Worm (Caenorhabditis elegans) whole organism, L1 larva: ENCODE results near the gene msp-78.
A peak's percentile ranks its signal among the peaks of the same experiment; 100 is the strongest.

ENCODE experiments used
- C16A3.4 ChIP-seq: fragments of 150-350 bp; optimal IDR thresholded peaks from 2 replicates; lab custom pipeline; 2014; ENCODE audit warnings: missing biosample characterization, missing genetic modification characterization
- F16B12.6 ChIP-seq: fragments of 150-350 bp; optimal IDR thresholded peaks from 2 replicates; lab custom pipeline; 2014; ENCODE audit warnings: missing biosample characterization, missing genetic modification characterization
- alr-1 ChIP-seq: fragments of 200-800 bp; sonication (Bioruptor generic); optimal IDR thresholded peaks from 2 replicates; lab custom pipeline; 2018; ENCODE audit warnings: borderline replicate concordance, mild to moderate bottlenecking, missing genetic modification characterization, missing compliant biosample characterization
- blmp-1 ChIP-seq: fragments of 150-350 bp; optimal IDR thresholded peaks from 2 replicates; lab custom pipeline; 2014; ENCODE audit warnings: missing biosample characterization, missing genetic modification characterization
- ceh-8 ChIP-seq: fragments of 200-800 bp; sonication (Bioruptor generic); optimal IDR thresholded peaks from 2 replicates; lab custom pipeline; 2018; ENCODE audit warnings: mild to moderate bottlenecking, missing genetic modification characterization, moderate library complexity, missing compliant biosample characterization
- ceh-88 ChIP-seq: fragments of 200-800 bp; sonication (Bioruptor generic); IDR thresholded peaks from 2 replicates; pipeline ENCODE4 v1.3.6; 2022; ENCODE audit warnings: missing genetic modification characterization, missing compliant biosample characterization
- ceh-90 ChIP-seq: sonication (generic microtip); optimal IDR thresholded peaks from 2 replicates; lab custom pipeline; 2016; ENCODE audit warnings: missing genetic modification characterization, missing compliant biosample characterization
- ces-1 ChIP-seq: fragments of 150-350 bp; optimal IDR thresholded peaks from 2 replicates; lab custom pipeline; 2014; ENCODE audit warnings: missing biosample characterization, missing genetic modification reagents, missing genetic modification characterization
- dsc-1 ChIP-seq: sonication (generic microtip); optimal IDR thresholded peaks from 2 replicates; lab custom pipeline; 2016; ENCODE audit warnings: mild to moderate bottlenecking, missing genetic modification characterization, missing compliant biosample characterization
- efl-1 ChIP-seq, 4 experiments: fragments of 150-350 bp; optimal IDR thresholded peaks in 3 of 4; peaks in 1 of 4; 1 replicate in 1 of 4; 2 replicates in 3 of 4; lab custom pipeline; 2014; ENCODE audit warnings: missing biosample characterization in 2 of 4, missing genetic modification characterization in 2 of 4, missing genetic modification reagents in 2 of 4
- efl-3 ChIP-seq: fragments of 200-800 bp; sonication (Bioruptor generic); optimal IDR thresholded peaks from 2 replicates; lab custom pipeline; 2018; ENCODE audit warnings: mild to moderate bottlenecking, missing genetic modification characterization, missing compliant biosample characterization
- egl-13 ChIP-seq: sonication (generic microtip); optimal IDR thresholded peaks from 2 replicates; lab custom pipeline; 2016; ENCODE audit warnings: missing genotype, missing genetic modification reagents, missing genetic modification characterization, missing compliant biosample characterization
- egl-27 ChIP-seq, 2 experiments: fragments of 150-350 bp in 1 of 2; sonication (generic microtip); optimal IDR thresholded peaks; 3 replicates each; lab custom pipeline; 2017 to 2018; ENCODE audit warnings: missing biosample characterization in 2 of 2, missing genetic modification characterization in 2 of 2, missing genetic modification reagents in 2 of 2
- elt-2 ChIP-seq: sonication (generic microtip); optimal IDR thresholded peaks from 2 replicates; lab custom pipeline; 2016; ENCODE audit warnings: missing genetic modification characterization, mild to moderate bottlenecking, inconsistent platforms, missing compliant biosample characterization, missing genetic modification reagents
- elt-3 ChIP-seq, 6 experiments: fragments of 150-350 bp in 1 of 6; sonication (generic microtip); optimal IDR thresholded peaks; 2 replicates each; lab custom pipeline; 2017 to 2018; ENCODE audit warnings: missing biosample characterization in 6 of 6, missing genetic modification characterization in 6 of 6, inconsistent platforms in 1 of 6
- fkh-4 ChIP-seq: sonication (generic microtip); optimal IDR thresholded peaks from 2 replicates; lab custom pipeline; 2016; ENCODE audit warnings: missing compliant biosample characterization, missing genetic modification characterization, borderline replicate concordance
- fkh-8 ChIP-seq: sonication (generic microtip); optimal IDR thresholded peaks from 2 replicates; lab custom pipeline; 2016; ENCODE audit warnings: mild to moderate bottlenecking, missing genetic modification characterization, missing compliant biosample characterization
- grh-1 ChIP-seq: fragments of 200-800 bp; sonication (Bioruptor generic); IDR thresholded peaks from 2 replicates; pipeline ENCODE4 v1.3.6; 2022; ENCODE audit warnings: missing genetic modification reagents, missing genetic modification characterization, missing compliant biosample characterization
- isw-1 ChIP-seq: fragments of 200-800 bp; sonication (Bioruptor generic); IDR thresholded peaks from 2 replicates; pipeline ENCODE4 v1.3.6; 2022; ENCODE audit warnings: missing genetic modification characterization, missing compliant biosample characterization
- jun-1 ChIP-seq: fragments of 150-350 bp; optimal IDR thresholded peaks from 2 replicates; lab custom pipeline; 2014; ENCODE audit warnings: missing biosample characterization, missing genetic modification reagents, missing genetic modification characterization
- lin-14 ChIP-seq: fragments of 200-800 bp; sonication (Bioruptor generic); optimal IDR thresholded peaks from 2 replicates; lab custom pipeline; 2018; ENCODE audit warnings: mild to moderate bottlenecking, missing genetic modification characterization, moderate library complexity, missing compliant biosample characterization
- lin-39 ChIP-seq: fragments of 150-350 bp; optimal IDR thresholded peaks from 2 replicates; lab custom pipeline; 2014; ENCODE audit warnings: missing biosample characterization, missing genetic modification reagents, missing genetic modification characterization
- lir-3 ChIP-seq: sonication (generic microtip); optimal IDR thresholded peaks from 2 replicates; lab custom pipeline; 2016; ENCODE audit warnings: mild to moderate bottlenecking, missing genetic modification characterization, moderate library complexity, missing compliant biosample characterization; ENCODE audit not compliant: poor library complexity
- lsy-2 ChIP-seq, 2 experiments: fragments of 150-350 bp; optimal IDR thresholded peaks; 2 replicates each; lab custom pipeline; 2014; ENCODE audit warnings: missing biosample characterization in 2 of 2, missing genetic modification characterization in 2 of 2
- mdl-1 ChIP-seq, 2 experiments: fragments of 150-350 bp; optimal IDR thresholded peaks; 2 replicates each; lab custom pipeline; 2014 to 2017; ENCODE audit warnings: missing biosample characterization in 2 of 2, missing genetic modification characterization in 2 of 2, inconsistent platforms in 1 of 2
- mef-2 ChIP-seq: fragments of 150-350 bp; optimal IDR thresholded peaks from 2 replicates; lab custom pipeline; 2014; ENCODE audit warnings: missing biosample characterization, missing genetic modification characterization
- nhr-11 ChIP-seq: fragments of 150-350 bp; optimal IDR thresholded peaks from 2 replicates; lab custom pipeline; 2014; ENCODE audit warnings: missing biosample characterization, missing genetic modification characterization
- nhr-12 ChIP-seq: sonication (generic microtip); optimal IDR thresholded peaks from 2 replicates; lab custom pipeline; 2017; ENCODE audit warnings: missing biosample characterization, missing genetic modification characterization
- nhr-19 ChIP-seq: fragments of 200-800 bp; sonication (Bioruptor generic); conservative IDR thresholded peaks from 2 replicates; pipeline ENCODE4 v1.3.6; 2022; ENCODE audit warnings: missing genetic modification characterization, missing compliant biosample characterization
- nhr-20 ChIP-seq: sonication (generic microtip); optimal IDR thresholded peaks from 2 replicates; lab custom pipeline; 2016; ENCODE audit warnings: mild to moderate bottlenecking, missing genetic modification characterization, missing compliant biosample characterization
- nhr-28 ChIP-seq: fragments of 150-350 bp; optimal IDR thresholded peaks from 2 replicates; lab custom pipeline; 2014; ENCODE audit warnings: missing biosample characterization, missing genetic modification characterization
- nhr-47 ChIP-seq: sonication (generic microtip); optimal IDR thresholded peaks from 2 replicates; lab custom pipeline; 2016; ENCODE audit warnings: mild to moderate bottlenecking, missing genetic modification characterization, moderate library complexity, missing compliant biosample characterization
- nhr-84 ChIP-seq: sonication (generic microtip); optimal IDR thresholded peaks from 2 replicates; lab custom pipeline; 2017; ENCODE audit warnings: missing biosample characterization, missing genetic modification characterization
- nhr-85 ChIP-seq: sonication (generic microtip); peaks from one replicate; lab custom pipeline; 2016; ENCODE audit warnings: missing genetic modification characterization, inconsistent platforms, missing compliant biosample characterization
- nhr-90 ChIP-seq: sonication (generic microtip); optimal IDR thresholded peaks from 2 replicates; lab custom pipeline; 2016; ENCODE audit warnings: mild to moderate bottlenecking, missing genetic modification characterization, missing compliant biosample characterization; ENCODE audit not compliant: poor library complexity
- pax-3 ChIP-seq: fragments of 200-800 bp; sonication (Bioruptor generic); optimal IDR thresholded peaks from 2 replicates; lab custom pipeline; 2018; ENCODE audit warnings: mild to moderate bottlenecking, missing genetic modification characterization, moderate library complexity, missing compliant biosample characterization
- pqm-1 ChIP-seq: sonication (generic microtip); optimal IDR thresholded peaks from 3 replicates; lab custom pipeline; 2017; ENCODE audit warnings: missing biosample characterization, missing genetic modification characterization
- rnt-1 ChIP-seq: sonication (generic microtip); optimal IDR thresholded peaks from 2 replicates; lab custom pipeline; 2016; ENCODE audit warnings: mild to moderate bottlenecking, missing genetic modification characterization, moderate library complexity, missing compliant biosample characterization
- skn-1 ChIP-seq: fragments of 150-350 bp; optimal IDR thresholded peaks from 2 replicates; lab custom pipeline; 2014; ENCODE audit warnings: missing biosample characterization, missing genetic modification characterization
- sox-4 ChIP-seq: sonication (generic microtip); optimal IDR thresholded peaks from 2 replicates; lab custom pipeline; 2016; ENCODE audit warnings: missing genetic modification characterization, missing compliant biosample characterization
- sptf-1 ChIP-seq: fragments of 150-350 bp; optimal IDR thresholded peaks from 2 replicates; lab custom pipeline; 2014; ENCODE audit warnings: missing biosample characterization, missing genetic modification characterization
- sup-37 ChIP-seq: fragments of 200-800 bp; sonication (Bioruptor generic); optimal IDR thresholded peaks from 2 replicates; lab custom pipeline; 2018; ENCODE audit warnings: mild to moderate bottlenecking, missing genetic modification characterization, missing compliant biosample characterization
- swsn-7 ChIP-seq: sonication (generic microtip); optimal IDR thresholded peaks from 2 replicates; lab custom pipeline; 2016; ENCODE audit warnings: missing genetic modification characterization, missing compliant biosample characterization
- tlp-1 ChIP-seq: fragments of 150-350 bp; optimal IDR thresholded peaks from 2 replicates; lab custom pipeline; 2014; ENCODE audit warnings: missing biosample characterization, missing genetic modification characterization
- unc-62 ChIP-seq: fragments of 150-350 bp; optimal IDR thresholded peaks from 2 replicates; lab custom pipeline; 2014; ENCODE audit warnings: missing biosample characterization, missing genetic modification reagents, missing genetic modification characterization
- vab-15 ChIP-seq: sonication (generic microtip); optimal IDR thresholded peaks from 2 replicates; lab custom pipeline; 2017; ENCODE audit warnings: missing genotype, mild to moderate bottlenecking, missing genetic modification characterization, missing compliant biosample characterization
- zag-1 ChIP-seq: fragments of 150-350 bp; optimal IDR thresholded peaks from 2 replicates; lab custom pipeline; 2014; ENCODE audit warnings: missing biosample characterization, missing genetic modification characterization
- zip-4 ChIP-seq: fragments of 200-800 bp; sonication (Bioruptor generic); optimal IDR thresholded peaks from 2 replicates; lab custom pipeline; 2018; ENCODE audit warnings: mild to moderate bottlenecking, missing genetic modification characterization, moderate library complexity, missing compliant biosample characterization
- ztf-11 ChIP-seq, 2 experiments: sonication (generic microtip); optimal IDR thresholded peaks; 2 replicates each; lab custom pipeline; 2016 to 2017; ENCODE audit warnings: missing genetic modification characterization in 2 of 2, missing biosample characterization in 1 of 2, missing compliant biosample characterization in 1 of 2
- ztf-4 ChIP-seq: fragments of 150-350 bp; optimal IDR thresholded peaks from 2 replicates; lab custom pipeline; 2014; ENCODE audit warnings: missing biosample characterization, missing genetic modification characterization

The msp-78 gene

ce11 chrIV:9797304-9798003 is 27.6 kb downstream of the msp-78 start, which contains the start of gene T13F2.2 (continued):
- TF ChIP-seq egl-13 (tag; lab: Kevin White, UChicago) (no peak), ceh-8 (GFP tag; lab: Kevin White, UChicago) (no peak), alr-1 (tag; lab: Kevin White, UChicago) (no peak), elt-2 (tag; lab: Kevin White, UChicago) (peak; percentile 63), efl-3 (no peak), fkh-8 (no peak), nhr-47 (no peak), nhr-19 (GFP tag; lab: Robert Waterston, UW) (no peak), elt-3 (tag; optimal IDR thresholded peaks at IDR 0.05; lab: Kevin White, UChicago) (no peak), egl-27 (tag; optimal IDR thresholded peaks at IDR 0.05; lab: Kevin White, UChicago) (no peak), fkh-4 (peak; percentile 34), C16A3.4 (tag; lab: Kevin White, UChicago) (no peak), zip-4 (GFP tag; lab: Kevin White, UChicago) (no peak), ztf-11 (tag; optimal IDR thresholded peaks at IDR 0.05; lab: Kevin White, UChicago) (peak in 1 of 2 experiments; percentile 22), pqm-1 (tag; lab: Kevin White, UChicago) (no peak), mdl-1 (tag; optimal IDR thresholded peaks at IDR 0.05; lab: Kevin White, UChicago) (no peak), rnt-1 (peak; percentile 65), nhr-20 (tag; lab: Kevin White, UChicago) (no peak), tlp-1 (tag; lab: Kevin White, UChicago) (peak; percentile 44), sup-37 (GFP tag; lab: Kevin White, UChicago) (no peak), blmp-1 (tag; lab: Kevin White, UChicago) (no peak), lir-3 (peak; percentile 63), nhr-11 (tag; lab: Kevin White, UChicago) (no peak), nhr-85 (no peak), mef-2 (tag; lab: Kevin White, UChicago) (no peak), swsn-7 (tag; lab: Kevin White, UChicago) (no peak), sox-4 (no peak), F16B12.6 (no peak), unc-62 (GFP tag; lab: Kevin White, UChicago) (no peak), pax-3 (tag; lab: Kevin White, UChicago) (no peak), lin-39 (tag; lab: Kevin White, UChicago) (no peak), vab-15 (tag; lab: Kevin White, UChicago) (no peak), efl-1 (optimal IDR thresholded peaks at IDR 0.05; lab: Kevin White, UChicago) (peak in 1 of 2 experiments; percentile 18), efl-1 (GFP tag; optimal IDR thresholded peaks at IDR 0.05 in 1 of 2; lab: Kevin White, UChicago) (peak in 1 of 2 experiments; percentile 53), grh-1 (GFP tag; lab: Robert Waterston, UW) (no peak), dsc-1 (peak; percentile 25), ztf-4 (tag; lab: Kevin White, UChicago) (no peak), ceh-88 (GFP tag; lab: Robert Waterston, UW) (no peak), lin-14 (GFP tag; lab: Kevin White, UChicago) (peak; percentile 33)

ce11 chrIV:9798307-9798706 is 28.5 kb downstream of the msp-78 start:
- no peak for TF ChIP-seq sptf-1 (tag; lab: Kevin White, UChicago)
- no peak for TF ChIP-seq zag-1 (tag; lab: Kevin White, UChicago)
- TF ChIP-seq jun-1 (tag; lab: Kevin White, UChicago): no peak
- no peak for TF ChIP-seq nhr-28 (tag; lab: Kevin White, UChicago)
- no peak for TF ChIP-seq nhr-84 (tag; lab: Kevin White, UChicago)
- TF ChIP-seq skn-1: no peak
- TF ChIP-seq nhr-90 (tag; lab: Kevin White, UChicago): no peak
- TF ChIP-seq blmp-1 (tag; lab: Kevin White, UChicago): no peak
- TF ChIP-seq lsy-2 (tag; optimal IDR thresholded peaks at IDR 0.05; lab: Kevin White, UChicago): no peak
- TF ChIP-seq grh-1 (GFP tag; lab: Robert Waterston, UW): no peak
- TF ChIP-seq swsn-7 (tag; lab: Kevin White, UChicago): no peak
- peak; percentile 8 for TF ChIP-seq nhr-47
- no peak for TF ChIP-seq isw-1
- TF ChIP-seq fkh-4: no peak
- TF ChIP-seq ces-1: peak; percentile 72
- TF ChIP-seq alr-1 (tag; lab: Kevin White, UChicago): no peak
- TF ChIP-seq nhr-12: no peak
- peak; percentile 3 for TF ChIP-seq fkh-8
- TF ChIP-seq nhr-19 (GFP tag; lab: Robert Waterston, UW): no peak
- no peak for TF ChIP-seq lin-39 (tag; lab: Kevin White, UChicago)
- no peak for TF ChIP-seq ceh-90 (tag; lab: Kevin White, UChicago)
- TF ChIP-seq dsc-1: peak; percentile 54
